Worm (Caenorhabditis elegans) whole organism, midembryonic: Measurements from ENCODE around the gene srh-125.

Experiments used
- T22C8.4 ChIP-seq: fragments of 200-800 bp; sonication (Bioruptor generic); IDR thresholded peaks from 2 replicates; pipeline ENCODE4 v1.3.6; 2022; ENCODE audit warnings: missing genetic modification characterization, missing compliant biosample characterization
- flt-1 ChIP-seq: fragments of 200-800 bp; sonication (Bioruptor generic); IDR thresholded peaks from 2 replicates; pipeline ENCODE4 v1.3.6; 2022; ENCODE audit warnings: missing genetic modification characterization, missing compliant biosample characterization
- klf-2 ChIP-seq: fragments of 200-800 bp; sonication (Bioruptor generic); conservative IDR thresholded peaks from 2 replicates; pipeline ENCODE4 v1.3.6; 2022; ENCODE audit warnings: missing genetic modification reagents, missing genetic modification characterization, missing compliant biosample characterization
- ref-1 ChIP-seq: fragments of 200-800 bp; sonication (Bioruptor generic); conservative IDR thresholded peaks from 2 replicates; pipeline ENCODE4 v1.3.6; 2022; ENCODE audit warnings: missing genetic modification reagents, missing genetic modification characterization, missing compliant biosample characterization
- tab-1 ChIP-seq: fragments of 200-800 bp; sonication (Bioruptor generic); IDR thresholded peaks from 2 replicates; pipeline ENCODE4 v1.3.6; 2022; ENCODE audit warnings: missing genetic modification characterization, missing compliant biosample characterization

ce11 chrV:7497440-7497839, 20.8 kb upstream of the srh-125 start, which contains the start of gene srh-79:
- no peak for TF ChIP-seq tab-1 (GFP tag; lab: Robert Waterston, UW)
- TF ChIP-seq flt-1, result no peak
- TF ChIP-seq klf-2 (GFP tag; lab: Robert Waterston, UW), result no peak
- TF ChIP-seq T22C8.4 (GFP tag; lab: Robert Waterston, UW), result no peak
- TF ChIP-seq ref-1 (GFP tag; lab: Robert Waterston, UW), result no peak
